Fruit fly (Drosophila melanogaster) whole organism, larva: Measurements from ENCODE around the gene CG1440.

Source experiments
- noc ChIP-seq: fragments of 200-800 bp; sonication (Bioruptor generic); optimal IDR thresholded peaks from 3 replicates; lab custom pipeline; 2019; ENCODE audit warnings: missing biosample characterization, mild to moderate bottlenecking, missing genetic modification characterization, moderate library complexity

Gene CG1440

dm6 chrX:8436656-8437284, at the start of gene CG1440:
Gene CG1440 (plus strand): TSS chrX:8437057.
- no peak for TF ChIP-seq noc

- TF ChIP-seq noc = no peak
Observed at dm6 chrX:8396611-8397010, 40.2 kb upstream of the CG1440 start.

dm6 chrX:8398177-8399018, 38.5 kb upstream of the CG1440 start, which contains the start of gene CG10555:
Gene CG10555 (plus strand): TSS chrX:8398940.
- peak; percentile 68 for TF ChIP-seq noc

- TF ChIP-seq noc = no peak
Observed at dm6 chrX:8399019-8399623, 37.7 kb upstream of the CG1440 start.

dm6 chrX:8407124-8407775, 29.6 kb upstream of the CG1440 start, which contains the start of gene PIG-T:
Gene PIG-T (minus strand): TSS chrX:8407263.
- no peak for TF ChIP-seq noc

dm6 chrX:8408971-8409455, 27.8 kb upstream of the CG1440 start, which contains the start of gene Trf2:
Gene Trf2 (plus strand): TSS chrX:8409272.
- no peak for TF ChIP-seq noc

- peak; percentile 65 for TF ChIP-seq noc
Observed at dm6 chrX:8409793-8410192, 27.1 kb upstream of the CG1440 start.

dm6 chrX:8410349-8411240, 26.3 kb upstream of the CG1440 start:
- no peak for TF ChIP-seq noc

- TF ChIP-seq noc = peak; percentile 44
Observed at dm6 chrX:8411532-8411960, 25.3 kb upstream of the CG1440 start, which contains the start of gene lawc. Gene lawc (minus strand): TSS chrX:8411658.

- no peak for TF ChIP-seq noc
Observed at dm6 chrX:8412197-8413160, 24.4 kb upstream of the CG1440 start.

- no peak for TF ChIP-seq noc
Observed at dm6 chrX:8413513-8414113, 23.2 kb upstream of the CG1440 start.

dm6 chrX:8414351-8414750, 22.5 kb upstream of the CG1440 start:
- no peak for TF ChIP-seq noc

dm6 chrX:8415605-8416004, 21.3 kb upstream of the CG1440 start:
- no peak for TF ChIP-seq noc

dm6 chrX:8416209-8416608, 20.6 kb upstream of the CG1440 start:
- no peak for TF ChIP-seq noc
